Worm (Caenorhabditis elegans) whole organism, L4 larva: ENCODE measurements around the gene fbxc-27.

ENCODE experiments used
- ama-1 ChIP-seq: fragments of 150-350 bp; optimal IDR thresholded peaks from 2 replicates; lab custom pipeline; 2014; ENCODE audit warnings: inconsistent platforms, mixed read lengths
- dmd-8 ChIP-seq: fragments of 200-800 bp; sonication (Bioruptor generic); IDR thresholded peaks from 2 replicates; pipeline ENCODE4 v1.3.6; 2022; ENCODE audit warnings: missing genetic modification characterization, missing compliant biosample characterization
- lin-13 ChIP-seq: fragments of 150-350 bp; optimal IDR thresholded peaks from 2 replicates; lab custom pipeline; 2014; ENCODE audit warnings: missing biosample characterization, missing genetic modification reagents, missing genetic modification characterization
- lsy-2 ChIP-seq, 2 experiments: fragments of 150-350 bp in 1 of 2; sonication (generic microtip) in 1 of 2; optimal IDR thresholded peaks; 2 replicates each; lab custom pipeline; 2014 to 2017; ENCODE audit warnings: missing biosample characterization in 2 of 2, missing genetic modification characterization in 2 of 2
- nhr-111 ChIP-seq: fragments of 200-800 bp; sonication (Bioruptor generic); optimal IDR thresholded peaks from 2 replicates; lab custom pipeline; 2018; ENCODE audit warnings: mild to moderate bottlenecking, missing genetic modification characterization, missing compliant biosample characterization
- snpc-4 ChIP-seq: fragments of 150-350 bp; optimal IDR thresholded peaks from 2 replicates; lab custom pipeline; 2014; ENCODE audit warnings: missing biosample characterization, missing genetic modification characterization

- no peak for TF ChIP-seq nhr-111 (GFP tag; lab: Kevin White, UChicago)
- TF ChIP-seq dmd-8, result no peak
- no peak for TF ChIP-seq ama-1
- TF ChIP-seq snpc-4 (tag; lab: Kevin White, UChicago), result no peak
- TF ChIP-seq lin-13 (GFP tag; lab: Kevin White, UChicago), result no peak
- no peak for TF ChIP-seq lsy-2 (tag; optimal IDR thresholded peaks at IDR 0.05; lab: Kevin White, UChicago)
Observed at ce11 chrII:922778-923177, 13.2 kb downstream of the fbxc-27 start.
